Fruit fly (Drosophila melanogaster) Kc167 (cell line): ENCODE data around the gene CG3348.
A peak's percentile ranks its signal among the peaks of the same experiment; 100 is the strongest.

Experiments used
- Myc ChIP-seq: fragments of >200 bp; optimal IDR thresholded peaks from 2 replicates; lab custom pipeline; 2017; ENCODE audit warnings: missing external identifiers
- Sin3A ChIP-seq: fragments of >200 bp; optimal IDR thresholded peaks from 2 replicates; lab custom pipeline; 2018; ENCODE audit warnings: missing external identifiers
- h ChIP-seq: fragments of >200 bp; optimal IDR thresholded peaks from 3 replicates; lab custom pipeline; 2018; ENCODE audit warnings: missing external identifiers
- insv ChIP-seq: fragments of >200 bp; optimal IDR thresholded peaks from 3 replicates; lab custom pipeline; 2018; ENCODE audit warnings: missing external identifiers
- psq ChIP-seq: fragments of >200 bp; optimal IDR thresholded peaks from 2 replicates; lab custom pipeline; 2017; ENCODE audit warnings: missing external identifiers
- ttk ChIP-seq: sonication (Bioruptor generic); optimal IDR thresholded peaks from 2 replicates; lab custom pipeline; 2017; ENCODE audit warnings: missing external identifiers

CG3348 gene

DNA sequence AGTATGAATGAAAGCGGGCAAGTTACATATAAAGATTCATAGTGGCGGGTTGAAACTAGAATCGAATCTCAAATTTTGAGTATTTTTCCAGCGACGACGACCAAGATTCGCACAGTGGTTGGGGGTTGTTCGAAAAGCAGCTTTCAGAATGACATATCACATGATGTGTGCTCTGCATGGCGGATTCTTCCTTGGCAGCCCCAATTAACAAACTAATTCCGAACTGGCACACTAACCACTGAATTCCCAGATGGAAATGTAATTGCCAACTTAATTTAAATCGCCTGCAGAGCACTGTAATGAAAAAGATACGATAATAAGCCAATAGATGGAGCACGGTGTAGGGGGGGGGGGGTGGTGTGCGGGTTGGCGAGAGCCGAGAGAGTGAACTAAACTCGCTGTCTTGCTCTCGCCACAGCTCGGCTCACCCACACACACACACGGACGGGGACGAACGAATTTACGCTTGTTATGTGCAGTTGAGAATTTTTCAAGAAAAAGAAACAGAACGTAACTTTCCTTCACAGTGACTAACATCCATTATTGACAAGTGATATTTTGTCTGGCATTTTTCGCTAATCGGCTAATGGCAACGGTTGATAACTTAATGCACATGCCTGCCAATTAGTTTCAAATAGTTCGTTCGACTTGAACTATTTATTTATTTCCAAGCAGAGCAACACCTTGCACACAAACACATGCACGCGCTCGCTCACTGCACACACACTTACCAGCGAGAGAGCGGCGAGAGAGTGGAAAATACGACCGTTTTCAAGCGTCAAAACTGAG lies 10.8 kb downstream of the CG3348 start:
- TF ChIP-seq Myc (lab: Kevin White, UChicago) (no peak), insv (lab: Kevin White, UChicago) (no peak), h (lab: Kevin White, UChicago) (no peak), psq (lab: Kevin White, UChicago) (no peak), ttk (lab: Kevin White, UChicago) (no peak), Sin3A (lab: Kevin White, UChicago) (no peak)

DNA sequence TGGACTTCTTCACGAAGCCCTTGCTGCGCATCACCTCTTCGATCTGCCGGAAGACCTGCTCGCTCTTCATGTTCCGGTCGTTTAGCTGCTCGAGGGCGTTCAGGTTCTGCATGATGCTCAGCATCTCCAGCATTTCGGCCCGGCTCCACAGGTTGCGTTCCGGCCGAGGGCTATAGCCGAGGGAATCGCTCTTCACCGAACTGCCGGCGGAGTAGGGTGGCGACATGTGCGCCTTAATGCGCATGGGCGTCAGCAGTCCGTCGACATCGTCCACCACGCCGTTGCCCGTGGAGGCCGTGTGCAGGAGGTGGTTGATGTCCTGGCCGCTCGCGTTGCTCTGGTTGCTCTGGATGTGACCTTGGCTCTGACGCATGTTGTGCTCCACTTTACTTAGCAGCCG lies 12.5 kb downstream of the CG3348 start:
- TF ChIP-seq ttk (lab: Kevin White, UChicago): peak; percentile 97
- TF ChIP-seq Sin3A (lab: Kevin White, UChicago): no peak

DNA sequence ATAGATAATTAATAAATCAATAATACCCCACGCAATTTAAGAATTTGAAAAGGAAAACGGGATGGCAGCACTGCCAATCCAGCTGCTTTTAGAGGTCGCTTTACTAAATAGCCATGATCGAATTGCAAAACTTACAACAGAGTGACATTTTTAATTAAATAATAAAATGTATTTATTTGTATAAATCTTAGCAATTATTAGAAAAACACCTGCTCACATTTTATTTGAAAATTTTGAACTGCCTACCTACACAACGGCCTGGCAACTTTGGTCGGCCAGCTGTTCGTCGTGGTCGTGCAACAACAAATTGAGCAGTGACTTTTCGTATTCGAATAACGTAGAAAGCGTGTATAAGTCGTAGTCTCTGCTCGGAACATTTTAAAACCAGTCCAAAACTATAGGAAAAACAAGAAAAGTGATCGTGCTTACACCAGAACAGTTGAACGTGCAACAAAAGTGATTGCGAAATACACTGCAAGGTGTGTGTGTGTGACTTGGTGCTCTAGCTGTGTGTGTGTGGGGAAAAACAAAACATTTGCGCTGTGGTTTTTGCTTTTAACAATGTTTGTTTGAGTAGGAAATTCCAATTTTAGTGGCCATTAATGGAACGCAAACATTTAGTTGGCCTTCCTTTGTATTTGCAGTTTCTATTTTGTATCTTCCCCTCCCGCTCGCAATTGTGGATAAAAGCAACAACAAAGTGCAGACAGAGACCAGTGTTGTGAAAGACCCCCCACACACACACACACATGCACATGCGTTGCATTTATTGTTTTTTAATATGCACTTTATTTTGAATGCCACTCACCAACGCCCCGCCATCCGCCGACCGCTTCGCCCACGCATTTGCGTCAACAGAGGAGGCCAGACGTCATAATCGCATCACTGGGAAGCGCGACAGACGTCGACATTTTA lies 17.2 kb downstream of the CG3348 start, which contains the start of gene CG5938:
TSS of gene CG5938 (plus strand) at position 262 of the 915 bp plus-strand sequence.
- no peak for TF ChIP-seq insv (lab: Kevin White, UChicago)
- no peak for TF ChIP-seq ttk (lab: Kevin White, UChicago)
- no peak for TF ChIP-seq Sin3A (lab: Kevin White, UChicago)
- TF ChIP-seq psq (lab: Kevin White, UChicago): no peak
- TF ChIP-seq Myc (lab: Kevin White, UChicago): no peak
- TF ChIP-seq h (lab: Kevin White, UChicago): no peak

DNA sequence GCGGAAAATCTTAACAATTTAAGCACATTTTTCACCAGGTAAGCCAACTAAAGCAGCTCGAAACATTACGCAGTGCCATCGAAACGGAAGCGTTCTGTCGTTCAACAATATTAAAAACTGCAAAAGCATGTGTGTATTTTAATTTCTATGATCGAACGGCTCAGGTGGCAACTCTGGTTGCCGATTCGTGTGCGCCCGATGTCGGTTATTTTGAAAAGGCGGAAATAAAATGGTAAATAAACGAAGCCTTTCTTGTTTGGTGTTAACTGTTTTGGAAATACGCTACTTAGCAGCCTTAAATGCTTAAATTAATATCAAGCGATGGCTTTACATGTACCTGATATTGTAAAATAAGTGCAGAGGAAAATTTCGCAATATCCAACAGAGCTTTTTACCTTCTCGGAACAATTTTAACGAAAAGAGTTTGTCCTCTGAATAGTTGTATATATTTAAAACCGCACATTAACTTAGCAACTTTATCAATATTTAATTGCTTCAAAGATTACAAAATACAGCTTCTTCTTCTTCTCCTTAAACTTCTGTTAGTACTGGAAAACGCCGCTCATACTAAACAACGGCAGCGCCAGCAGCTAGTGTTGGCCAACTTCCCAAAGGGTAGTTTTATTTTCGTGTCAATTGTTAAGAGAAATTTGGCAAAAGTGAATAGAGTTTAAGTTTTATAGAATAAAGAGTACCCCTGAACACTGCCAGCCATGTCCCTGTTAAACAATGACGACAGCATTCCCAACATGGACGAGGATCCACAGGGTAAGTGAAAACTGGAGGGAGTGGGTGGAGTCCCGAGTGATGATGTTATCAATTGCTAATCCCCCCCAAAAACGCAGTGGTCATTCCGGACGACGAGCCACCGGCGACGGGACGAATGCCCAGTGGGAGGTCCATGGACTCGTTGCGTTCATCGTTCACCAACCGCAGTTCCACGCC lies 18.6 kb downstream of the CG3348 start, which contains the start of gene CG5934:
TSS of gene CG5934 (plus strand) at position 588 of the 945 bp plus-strand sequence.
- TF ChIP-seq psq (lab: Kevin White, UChicago) (no peak), Sin3A (lab: Kevin White, UChicago) (no peak), h (lab: Kevin White, UChicago) (no peak), ttk (lab: Kevin White, UChicago) (no peak), Myc (lab: Kevin White, UChicago) (no peak), insv (lab: Kevin White, UChicago) (no peak)

DNA sequence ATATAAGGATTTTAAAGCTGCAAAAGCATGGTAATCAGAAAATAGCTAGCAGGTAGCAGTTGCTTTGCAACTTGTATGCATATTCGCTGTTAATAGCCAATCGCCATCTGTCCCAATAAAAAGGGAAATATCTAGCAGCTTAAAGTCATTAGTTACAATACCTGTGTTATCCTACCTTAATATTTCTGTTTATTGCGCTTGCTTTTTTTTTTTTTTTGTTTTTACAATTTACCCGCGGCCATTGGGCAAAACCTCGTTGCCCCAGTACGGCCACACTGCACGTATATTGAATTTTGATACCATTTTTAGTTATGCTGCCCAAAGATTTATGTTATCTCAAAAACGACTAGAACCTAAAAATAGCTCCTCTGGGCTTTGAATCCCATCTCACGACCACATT lies 19.8 kb downstream of the CG3348 start:
- TF ChIP-seq insv (lab: Kevin White, UChicago): no peak
- no peak for TF ChIP-seq psq (lab: Kevin White, UChicago)
- TF ChIP-seq h (lab: Kevin White, UChicago): no peak
- TF ChIP-seq Sin3A (lab: Kevin White, UChicago): no peak
- TF ChIP-seq ttk (lab: Kevin White, UChicago): no peak
- no peak for TF ChIP-seq Myc (lab: Kevin White, UChicago)

DNA sequence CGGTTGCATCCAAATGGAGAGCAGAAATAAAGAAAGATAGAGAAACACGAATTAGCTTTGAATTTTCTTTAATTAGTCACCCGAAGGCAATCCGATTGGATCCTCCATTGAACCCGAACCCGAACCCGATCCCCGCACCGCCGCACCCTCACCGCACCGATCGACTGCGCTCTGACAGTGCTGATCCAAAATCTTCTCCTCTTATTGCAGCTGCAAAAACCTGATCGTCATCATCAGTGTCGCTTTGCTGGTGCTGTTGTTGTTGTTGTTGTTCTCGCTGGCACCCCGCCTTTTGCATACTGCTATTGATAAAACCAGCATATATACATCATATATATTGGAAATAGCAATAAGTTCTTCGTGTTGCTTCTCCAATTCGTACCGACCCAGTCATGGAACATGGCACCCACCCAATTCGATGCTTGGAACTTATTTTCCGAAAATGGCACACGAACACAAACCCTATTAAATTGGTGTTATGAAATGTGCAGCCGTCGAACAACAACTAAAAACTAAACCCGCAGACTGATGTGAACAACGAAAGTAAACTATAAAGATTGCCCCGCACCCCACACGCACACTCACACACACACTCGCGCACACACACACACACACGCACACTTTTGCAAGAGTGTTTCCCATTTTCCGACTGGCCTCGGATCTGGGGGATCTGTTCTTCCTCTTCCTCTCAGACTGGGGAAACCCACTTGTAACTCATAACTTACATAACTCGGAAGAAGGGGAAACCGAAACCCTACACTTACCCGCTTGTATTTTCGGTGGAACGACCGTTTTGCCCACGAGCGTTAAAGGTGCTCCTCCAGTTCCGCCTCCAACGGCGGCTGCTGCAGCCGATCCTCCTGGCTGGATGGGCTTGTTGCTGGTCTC lies 21.4 kb downstream of the CG3348 start:
- no peak for TF ChIP-seq Sin3A (lab: Kevin White, UChicago)
- TF ChIP-seq ttk (lab: Kevin White, UChicago): peak; percentile 94

DNA sequence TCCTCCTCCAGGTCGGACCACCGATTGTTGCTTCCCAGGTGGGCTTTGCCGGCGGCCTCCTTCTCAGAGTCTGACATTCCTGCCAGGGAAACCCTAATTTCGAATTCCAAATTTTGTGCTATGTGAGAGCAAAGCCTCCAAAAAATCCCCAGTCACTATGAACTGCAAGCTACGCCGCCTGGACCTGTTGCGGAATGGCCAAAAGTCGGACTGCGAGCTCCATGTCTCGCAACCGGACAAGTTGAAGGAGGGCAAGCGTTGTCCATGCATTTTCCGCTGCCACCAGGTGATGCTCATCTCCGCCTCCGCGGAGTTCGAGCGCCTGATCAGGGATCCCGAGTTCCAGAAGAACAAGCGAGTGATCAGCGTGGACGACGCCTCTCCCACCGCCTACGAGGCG lies 26.7 kb downstream of the CG3348 start, which contains the start of the genes CG14262 and CG14260:
TSS of gene CG14262 (minus strand) at position 101 of the 400 bp plus-strand sequence.
TSS of gene CG14260 (plus strand) at position 128 of the 400 bp plus-strand sequence.
- TF ChIP-seq psq (lab: Kevin White, UChicago): no peak
- no peak for TF ChIP-seq Sin3A (lab: Kevin White, UChicago)
- TF ChIP-seq h (lab: Kevin White, UChicago): no peak
- TF ChIP-seq Myc (lab: Kevin White, UChicago): no peak
- TF ChIP-seq ttk (lab: Kevin White, UChicago): no peak
- TF ChIP-seq insv (lab: Kevin White, UChicago): no peak

DNA sequence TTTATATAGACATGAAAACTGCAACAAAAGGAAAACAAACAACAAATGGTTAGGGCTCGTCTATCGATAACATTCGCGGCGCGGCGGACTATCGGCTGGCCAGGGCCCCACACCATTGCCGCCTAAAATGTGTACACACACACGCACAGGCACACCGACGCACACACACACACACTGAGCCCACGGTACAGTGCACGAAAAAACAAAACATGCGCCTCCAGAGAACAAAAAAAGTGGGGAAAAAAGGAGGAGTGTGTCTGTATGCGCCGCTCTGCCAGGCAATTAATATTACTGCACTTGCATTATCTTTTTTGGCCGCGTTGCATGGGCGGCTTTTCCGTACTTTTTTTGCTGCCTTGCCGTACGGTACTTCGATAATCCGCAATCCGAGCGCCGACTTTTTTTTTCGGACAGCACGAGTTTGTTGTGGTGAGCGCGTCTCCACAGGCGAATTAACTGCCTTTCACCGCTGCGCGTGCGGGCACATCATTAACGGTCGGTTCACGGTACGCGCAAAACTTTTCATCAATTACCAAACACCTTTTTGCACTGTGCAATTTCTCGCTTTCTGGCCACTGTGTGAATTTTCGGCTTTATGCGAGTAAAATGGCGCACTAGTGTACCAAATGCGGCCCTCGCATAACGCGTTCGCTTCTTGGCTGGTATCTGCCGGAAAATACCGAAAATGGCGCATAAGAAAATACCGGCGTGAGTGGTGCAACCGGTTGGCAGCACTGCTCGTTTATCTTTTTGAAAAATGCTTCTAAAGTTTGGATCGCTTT lies 28.4 kb downstream of the CG3348 start, which contains the start of gene woc:
TSS of gene woc (minus strand) at position 622 of the 782 bp plus-strand sequence.
- no peak for TF ChIP-seq psq (lab: Kevin White, UChicago)
- no peak for TF ChIP-seq ttk (lab: Kevin White, UChicago)
- TF ChIP-seq h (lab: Kevin White, UChicago): no peak
- no peak for TF ChIP-seq insv (lab: Kevin White, UChicago)
- no peak for TF ChIP-seq Myc (lab: Kevin White, UChicago)
- no peak for TF ChIP-seq Sin3A (lab: Kevin White, UChicago)

DNA sequence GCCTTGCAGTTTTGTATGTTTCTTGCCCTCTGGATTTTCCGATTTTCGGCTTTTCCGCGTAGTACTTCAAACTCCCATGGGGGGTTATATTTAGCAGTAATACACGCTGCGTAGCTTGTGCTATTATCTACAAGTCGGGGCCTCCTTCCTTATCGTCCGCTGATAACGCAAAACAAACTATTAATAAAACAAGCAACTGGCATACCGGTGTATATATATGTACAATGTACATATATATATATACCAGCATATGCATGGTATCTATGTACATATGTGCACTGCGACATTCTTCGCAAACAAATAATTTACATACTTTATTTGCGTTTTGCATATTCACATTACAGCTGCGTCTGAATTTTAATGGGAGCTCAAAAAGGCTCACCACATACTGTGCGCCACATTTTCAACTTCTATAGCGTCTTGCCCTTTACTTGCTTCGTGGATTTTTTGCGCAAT lies 38.1 kb downstream of the CG3348 start:
- TF ChIP-seq psq (lab: Kevin White, UChicago) (no peak), ttk (lab: Kevin White, UChicago) (no peak), h (lab: Kevin White, UChicago) (no peak), Sin3A (lab: Kevin White, UChicago) (no peak), insv (lab: Kevin White, UChicago) (no peak), Myc (lab: Kevin White, UChicago) (no peak)
